Worm (Caenorhabditis elegans): ENCODE results near the gene F09A5.3.

DNA sequence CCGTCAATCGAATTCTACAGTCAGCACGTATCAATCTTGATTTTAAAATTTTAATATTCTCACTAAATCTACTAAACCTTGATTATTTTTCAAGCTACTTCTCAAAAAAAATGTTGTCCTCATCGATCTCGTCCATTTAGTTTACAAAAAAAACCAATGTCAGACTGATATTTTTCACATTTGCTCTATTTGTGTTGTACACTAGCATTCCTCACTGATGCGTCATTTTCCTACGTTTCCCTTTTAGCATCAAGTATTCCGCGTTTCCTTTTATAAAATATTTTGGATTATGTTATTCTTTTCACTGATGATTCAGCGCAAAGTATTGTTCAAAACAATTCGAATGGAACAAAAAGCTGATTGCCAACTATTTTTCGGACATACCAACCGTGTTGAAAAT lies 1.9 kb upstream of the F09A5.3 start, which contains the start of gene ttr-34:
- TF ChIP-seq ztf-6 (GFP tag; IDR thresholded peaks at IDR 0.05) (no peak), xnd-1 (tag; optimal IDR thresholded peaks at IDR 0.05) (no peak), dpl-1 (GFP tag; optimal IDR thresholded peaks at IDR 0.05) (no peak), Y79H2A.3 (GFP tag; conservative IDR thresholded peaks at IDR 0.05) (no peak), nfya-1 (tag; optimal IDR thresholded peaks at IDR 0.05; ENCODE audit: borderline replicate concordance, insufficient read depth) (no peak), madf-3 (GFP tag; IDR thresholded peaks at IDR 0.05) (no peak), cebp-1 (GFP tag; IDR thresholded peaks at IDR 0.05) (no peak), cebp-1 (tag; optimal IDR thresholded peaks at IDR 0.05) (no peak), ztf-28 (GFP tag; IDR thresholded peaks at IDR 0.05) (no peak)
